Fruit fly (Drosophila melanogaster) whole organism, embryonic: ENCODE measurements around the gene CG31681.

Experiments
- Ada2b ChIP-seq: fragments of 200-800 bp; sonication (Bioruptor generic); IDR thresholded peaks from 2 replicates; pipeline ENCODE4 v1.3.6; 2022; ENCODE audit warnings: missing biosample characterization, missing genetic modification characterization
- CG11695 ChIP-seq: fragments of 200-800 bp; sonication (Bioruptor generic); IDR thresholded peaks from 3 replicates; pipeline ENCODE4 v1.3.6; 2022; ENCODE audit warnings: missing biosample characterization, missing genetic modification characterization
- CG12071 ChIP-seq: fragments of 200-800 bp; sonication (Bioruptor generic); optimal IDR thresholded peaks from 3 replicates; lab custom pipeline; 2018; ENCODE audit warnings: missing biosample characterization, mild to moderate bottlenecking, missing genetic modification characterization
- CG12155 ChIP-seq: fragments of 200-800 bp; sonication (Bioruptor generic); optimal IDR thresholded peaks from 3 replicates; lab custom pipeline; 2016; ENCODE audit warnings: missing biosample characterization, missing genetic modification characterization
- CG1233 ChIP-seq: fragments of 200-800 bp; sonication (Bioruptor generic); optimal IDR thresholded peaks from 4 replicates; lab custom pipeline; 2018; ENCODE audit warnings: missing biosample characterization, mild to moderate bottlenecking, missing genetic modification characterization
- CG16813 ChIP-seq: fragments of 200-800 bp; sonication (Bioruptor generic); IDR thresholded peaks from 3 replicates; pipeline ENCODE4 v1.3.6; 2022; ENCODE audit warnings: missing biosample characterization, missing genetic modification characterization; ENCODE audit not compliant: partially characterized antibody
- CG18599 ChIP-seq: fragments of 200-800 bp; sonication (Bioruptor generic); optimal IDR thresholded peaks from 3 replicates; lab custom pipeline; 2017; ENCODE audit warnings: missing biosample characterization, missing genetic modification characterization, mild to moderate bottlenecking, moderate library complexity, missing genetic modification reagents
- CG2120 ChIP-seq: fragments of 200-800 bp; sonication (Bioruptor generic); optimal IDR thresholded peaks from 3 replicates; lab custom pipeline; 2016; ENCODE audit warnings: missing biosample characterization, missing genetic modification characterization
- CG2678 ChIP-seq: fragments of 200-800 bp; sonication (Bioruptor generic); optimal IDR thresholded peaks from 3 replicates; lab custom pipeline; 2019; ENCODE audit warnings: missing biosample characterization, mild to moderate bottlenecking, missing genetic modification characterization, moderate library complexity
- CG3847 ChIP-seq: fragments of 200-800 bp; sonication (Bioruptor generic); IDR thresholded peaks from 2 replicates; pipeline ENCODE4 v1.3.6; 2022; ENCODE audit warnings: missing biosample characterization, missing genetic modification characterization
- CG42726 ChIP-seq: fragments of 200-800 bp; sonication (Bioruptor generic); IDR thresholded peaks from 2 replicates; pipeline ENCODE4 v1.3.6; 2022; ENCODE audit warnings: missing biosample characterization, missing genetic modification characterization; ENCODE audit not compliant: partially characterized antibody
- CG7271 ChIP-seq: fragments of 200-800 bp; sonication (Bioruptor generic); optimal IDR thresholded peaks from 2 replicates; lab custom pipeline; 2018; ENCODE audit warnings: missing biosample characterization, mild to moderate bottlenecking, missing genetic modification characterization, moderate library complexity
- CG9215 ChIP-seq: fragments of 200-800 bp; sonication (Bioruptor generic); IDR thresholded peaks from 2 replicates; pipeline ENCODE4 v1.3.6; 2022; ENCODE audit warnings: missing biosample characterization, missing genetic modification characterization
- CG9932 ChIP-seq: fragments of 200-800 bp; sonication (Bioruptor generic); IDR thresholded peaks from 2 replicates; pipeline ENCODE4 v1.3.6; 2022; ENCODE audit warnings: missing biosample characterization, missing genetic modification characterization
- D19B ChIP-seq: fragments of 200-800 bp; sonication (Bioruptor generic); optimal IDR thresholded peaks from 2 replicates; lab custom pipeline; 2017; ENCODE audit warnings: missing biosample characterization, mild to moderate bottlenecking, missing genetic modification characterization
- E2f1 ChIP-seq: fragments of 200-800 bp; sonication (Bioruptor generic); IDR thresholded peaks from 2 replicates; pipeline ENCODE4 v1.3.6; 2022; ENCODE audit warnings: missing biosample characterization, missing genetic modification characterization
- Ets97D ChIP-seq: fragments of 200-800 bp; sonication (Bioruptor generic); optimal IDR thresholded peaks from 3 replicates; lab custom pipeline; 2016; ENCODE audit warnings: missing biosample characterization, missing genetic modification characterization
- Hmr ChIP-seq: fragments of 200-800 bp; sonication (Bioruptor generic); optimal IDR thresholded peaks from 3 replicates; lab custom pipeline; 2017; ENCODE audit warnings: mild to moderate bottlenecking, missing biosample characterization, missing genetic modification reagents, missing genetic modification characterization
- Hr51 ChIP-seq, 2 experiments: fragments of 200-800 bp; sonication (Bioruptor generic); optimal IDR thresholded peaks; 2 replicates in 1 of 2; 3 replicates in 1 of 2; lab custom pipeline; 2016 to 2018; ENCODE audit warnings: missing biosample characterization in 2 of 2, missing genetic modification characterization in 2 of 2, mild to moderate bottlenecking in 1 of 2, moderate library complexity in 1 of 2
- Meics ChIP-seq: fragments of 200-800 bp; sonication (Bioruptor generic); optimal IDR thresholded peaks from 2 replicates; lab custom pipeline; 2017; ENCODE audit warnings: missing biosample characterization, mild to moderate bottlenecking, missing genetic modification characterization
- Oaz ChIP-seq: fragments of 200-800 bp; sonication (Bioruptor generic); IDR thresholded peaks from 2 replicates; pipeline ENCODE4 v1.3.6; 2022; ENCODE audit warnings: missing biosample characterization, missing genetic modification characterization
- Optix ChIP-seq: fragments of 200-800 bp; sonication (Bioruptor generic); IDR thresholded peaks from 3 replicates; pipeline ENCODE4 v1.3.6; 2022; ENCODE audit warnings: missing biosample characterization, missing genetic modification characterization
- Stat92E ChIP-seq, 3 experiments: fragments of >200 bp in 2 of 3; fragments of 200-800 bp in 1 of 3; sonication (Bioruptor generic) in 1 of 3; optimal IDR thresholded peaks; 2 replicates each; lab custom pipeline; 2017 to 2019; ENCODE audit warnings: missing biosample characterization in 3 of 3, missing genetic modification characterization in 3 of 3, mild to moderate bottlenecking in 1 of 3, moderate library complexity in 1 of 3
- bowl ChIP-seq: fragments of 200-800 bp; sonication (Bioruptor generic); IDR thresholded peaks from 2 replicates; pipeline ENCODE4 v1.3.6; 2022; ENCODE audit warnings: missing biosample characterization, missing genetic modification characterization
- cwo ChIP-seq: fragments of 200-800 bp; sonication (Bioruptor generic); optimal IDR thresholded peaks from 3 replicates; lab custom pipeline; 2017; ENCODE audit warnings: missing biosample characterization, missing genetic modification characterization, mild to moderate bottlenecking, moderate library complexity, missing genetic modification reagents
- dysf ChIP-seq: fragments of 200-800 bp; sonication (Bioruptor generic); IDR thresholded peaks from 3 replicates; pipeline ENCODE4 v1.3.6; 2022; ENCODE audit warnings: missing biosample characterization, missing genetic modification characterization
- ewg ChIP-seq: fragments of 200-800 bp; sonication (Bioruptor generic); optimal IDR thresholded peaks from 3 replicates; lab custom pipeline; 2017; ENCODE audit warnings: mild to moderate bottlenecking, missing biosample characterization, missing genetic modification reagents, missing genetic modification characterization
- gcm ChIP-seq: fragments of 200-800 bp; sonication (Bioruptor generic); optimal IDR thresholded peaks from 2 replicates; lab custom pipeline; 2019; ENCODE audit warnings: missing biosample characterization, mild to moderate bottlenecking, missing genetic modification characterization, moderate library complexity
- hkb ChIP-seq, 2 experiments: fragments of 200-800 bp in 1 of 2; fragments of >200 bp in 1 of 2; sonication (Bioruptor generic) in 1 of 2; IDR thresholded peaks in 1 of 2; optimal IDR thresholded peaks in 1 of 2; 2 replicates each; pipeline versions ENCODE4 v1.3.6 to Lab custom; 2017 to 2022; ENCODE audit warnings: missing biosample characterization in 1 of 2, missing genetic modification characterization in 1 of 2
- ind ChIP-seq: fragments of 200-800 bp; sonication (Bioruptor generic); optimal IDR thresholded peaks from 3 replicates; lab custom pipeline; 2016; ENCODE audit warnings: missing biosample characterization, missing genetic modification characterization
- lab ChIP-seq: fragments of 200-800 bp; sonication (Bioruptor generic); optimal IDR thresholded peaks from 3 replicates; lab custom pipeline; 2017; ENCODE audit warnings: missing biosample characterization, missing genetic modification characterization, mild to moderate bottlenecking, moderate library complexity, missing genetic modification reagents
- lmd ChIP-seq: fragments of 200-800 bp; sonication (Bioruptor generic); IDR thresholded peaks from 2 replicates; pipeline ENCODE4 v1.3.6; 2022; ENCODE audit warnings: missing biosample characterization, missing genetic modification characterization
- mirr ChIP-seq: fragments of 200-800 bp; sonication (Bioruptor generic); optimal IDR thresholded peaks from 3 replicates; lab custom pipeline; 2018; ENCODE audit warnings: missing biosample characterization, mild to moderate bottlenecking, missing genetic modification characterization
- nerfin-2 ChIP-seq: fragments of 200-800 bp; sonication (Bioruptor generic); IDR thresholded peaks from 2 replicates; pipeline ENCODE4 v1.3.6; 2022; ENCODE audit warnings: missing biosample characterization, missing genetic modification characterization; ENCODE audit not compliant: partially characterized antibody
- row ChIP-seq: fragments of 200-800 bp; sonication (Bioruptor generic); IDR thresholded peaks from 3 replicates; pipeline ENCODE4 v1.3.6; 2022; ENCODE audit warnings: missing biosample characterization, missing genetic modification characterization
- sisA ChIP-seq: fragments of 200-800 bp; sonication (Bioruptor generic); IDR thresholded peaks from 2 replicates; pipeline ENCODE4 v1.3.6; 2022; ENCODE audit warnings: missing biosample characterization, missing genetic modification characterization
- slbo ChIP-seq: fragments of 200-800 bp; sonication (Bioruptor generic); IDR thresholded peaks from 2 replicates; pipeline ENCODE4 v1.3.6; 2022; ENCODE audit warnings: missing biosample characterization, missing genetic modification characterization
- ttk ChIP-seq: fragments of 200-800 bp; sonication (Bioruptor generic); IDR thresholded peaks from 2 replicates; pipeline ENCODE4 v2.1.2; 2022; ENCODE audit warnings: missing biosample characterization, missing genetic modification characterization
- z ChIP-seq: fragments of 200-800 bp; sonication (Bioruptor generic); IDR thresholded peaks from 3 replicates; pipeline ENCODE4 v1.3.6; 2022; ENCODE audit warnings: missing biosample characterization, missing genetic modification characterization
- zfh2 ChIP-seq: fragments of 200-800 bp; sonication (Bioruptor generic); optimal IDR thresholded peaks from 2 replicates; lab custom pipeline; 2016; ENCODE audit warnings: missing biosample characterization, missing genetic modification characterization

Gene CG31681

DNA sequence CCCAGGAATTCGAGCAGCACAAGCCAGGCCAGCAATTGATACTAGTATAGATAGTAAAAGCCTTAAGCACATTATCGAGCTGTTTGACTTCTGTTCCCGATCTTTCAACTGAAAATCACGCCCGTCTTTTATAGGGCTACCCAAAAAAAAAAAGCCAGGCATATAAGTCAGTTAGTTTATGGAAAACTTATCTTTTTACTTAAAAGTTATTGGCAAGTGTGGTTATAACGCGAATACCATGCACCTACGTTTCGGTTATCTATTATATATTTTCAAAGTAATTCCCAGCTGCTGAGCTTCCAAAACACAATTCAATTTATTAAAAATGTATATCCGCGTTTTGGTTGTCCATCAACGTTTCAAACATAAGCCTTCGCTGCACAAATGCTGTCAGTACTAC lies at the start of gene CG31681:
Gene CG31681 (minus strand): TSS at position 101 of the 400 bp plus-strand sequence.
- TF ChIP-seq bowl (GFP tag; lab: Robert Waterston, UW): no peak
- TF ChIP-seq nerfin-2 (GFP tag; lab: Robert Waterston, UW): no peak
- TF ChIP-seq, all 482 proteins: peak for 0

- TF ChIP-seq CG1233 (GFP tag; lab: Kevin White, UChicago): no peak
- 0 out of 2 replicates have a peak, but pooled peaks have one; percentile 31 for TF ChIP-seq ttk (GFP tag; lab: Robert Waterston, UW)
- peak; percentile 15; the same call in 1 of the 2 replicates for TF ChIP-seq sisA (GFP tag; lab: Robert Waterston, UW)
- peak; percentile 6; the same call in 1 of the 3 replicates for TF ChIP-seq Optix (GFP tag; lab: Robert Waterston, UW)
- peak; percentile 34 for TF ChIP-seq CG3847 (GFP tag; lab: Robert Waterston, UW)
- TF ChIP-seq CG12155 (GFP tag; lab: Kevin White, UChicago): no peak
- no peak for TF ChIP-seq Ets97D (GFP tag; lab: Kevin White, UChicago)
- peak; percentile 42 for TF ChIP-seq CG2120
- TF ChIP-seq ind (GFP tag; lab: Kevin White, UChicago): peak; percentile 3
- peak; percentile 8 for TF ChIP-seq zfh2 (GFP tag; lab: Kevin White, UChicago)
- TF ChIP-seq D19B: no peak
- TF ChIP-seq Hmr: peak; percentile 24
- peak; percentile 31; the same call in 1 of the 2 replicates for TF ChIP-seq CG9215 (GFP tag; lab: Robert Waterston, UW)
- TF ChIP-seq ewg (GFP tag; lab: Kevin White, UChicago): no peak
- TF ChIP-seq mirr (GFP tag; lab: Kevin White, UChicago): no peak
- peak; percentile 39; the same call in 1 of the 2 replicates for TF ChIP-seq slbo (GFP tag; lab: Robert Waterston, UW)
- TF ChIP-seq Ada2b: peak; percentile 34; the same call in 1 of the 2 replicates
- TF ChIP-seq CG12071 (GFP tag; lab: Kevin White, UChicago): no peak
- TF ChIP-seq lab (GFP tag; lab: Kevin White, UChicago): peak; percentile 45
- no peak for TF ChIP-seq Stat92E (GFP tag; optimal IDR thresholded peaks at IDR 0.05; lab: Kevin White, UChicago)
- TF ChIP-seq CG7271 (tag; lab: Kevin White, UChicago): no peak
- TF ChIP-seq Meics: peak; percentile 5
- TF ChIP-seq CG42726: no peak
- TF ChIP-seq E2f1 (GFP tag; lab: Robert Waterston, UW): no peak
- TF ChIP-seq CG18599 (GFP tag; lab: Kevin White, UChicago): peak; percentile 68
- TF ChIP-seq gcm: no peak
- TF ChIP-seq z: no peak
- 0 out of 3 replicates have a peak, but pooled peaks have one; percentile 13 for TF ChIP-seq CG11695
- TF ChIP-seq Hr51 (GFP tag; optimal IDR thresholded peaks at IDR 0.05; lab: Kevin White, UChicago): peak in 1 of 2 experiments; percentile 11
- TF ChIP-seq row (GFP tag; lab: Robert Waterston, UW): peak; percentile 54; the same call in 2 of the 3 replicates
- TF ChIP-seq dysf (GFP tag; lab: Robert Waterston, UW): peak; percentile 52; the same call in 1 of the 3 replicates
- peak; percentile 34 for TF ChIP-seq CG9932 (GFP tag; lab: Robert Waterston, UW)
- TF ChIP-seq cwo (GFP tag; lab: Kevin White, UChicago): peak; percentile 48
- peak; percentile 36 for TF ChIP-seq CG2678 (tag; lab: Kevin White, UChicago)
- 0 out of 2 replicates have a peak, but pooled peaks have one; percentile 13 for TF ChIP-seq lmd (GFP tag; lab: Robert Waterston, UW)
- TF ChIP-seq hkb (optimal IDR thresholded peaks at IDR 0.05; lab: Kevin White, UChicago): no peak
- no peak for TF ChIP-seq hkb (GFP tag; IDR thresholded peaks at IDR 0.05; lab: Robert Waterston, UW)
- 0 out of 2 replicates have a peak, but pooled peaks have one; percentile 12 for TF ChIP-seq Oaz (GFP tag; lab: Robert Waterston, UW)
- no peak for TF ChIP-seq CG16813 (GFP tag; lab: Robert Waterston, UW)
These were observed 27.5 kb upstream of the CG31681 start for dm6 chr2L:2314165-2314564.
